Worm (Caenorhabditis elegans): Measurements from ENCODE around the gene C50F7.6.

- TF ChIP-seq hmg-4 (GFP tag; optimal IDR thresholded peaks at IDR 0.05) (no peak), ama-1 (optimal IDR thresholded peaks at IDR 0.05) (no peak), aly-1 (tag; optimal IDR thresholded peaks at IDR 0.05) (no peak), pes-1 (GFP tag; IDR thresholded peaks at IDR 0.05) (no peak), F13C5.2 (tag; optimal IDR thresholded peaks at IDR 0.05) (no peak), flt-1 (GFP tag; IDR thresholded peaks at IDR 0.05) (no peak), ets-7 (tag; optimal IDR thresholded peaks at IDR 0.05) (no peak), tbx-11 (GFP tag; IDR thresholded peaks at IDR 0.05) (no peak), tbx-37 (GFP tag; conservative IDR thresholded peaks at IDR 0.05) (no peak), hnd-1 (tag; optimal IDR thresholded peaks at IDR 0.05) (no peak), ceh-36 (tag; optimal IDR thresholded peaks at IDR 0.05) (no peak)
These were observed 24.7 kb downstream of the C50F7.6 start, which contains the start of gene flp-13 for ce11 chrIV:7698320-7698719.
